Fruit fly (Drosophila melanogaster) whole organism, embryonic: ENCODE data around the gene Bx.
A peak's percentile ranks its signal among the peaks of the same experiment; 100 is the strongest.

Experiments
- CG10462 ChIP-seq: fragments of 200-800 bp; sonication (Bioruptor generic); optimal IDR thresholded peaks from 2 replicates; lab custom pipeline; 2016; ENCODE audit warnings: missing biosample characterization, missing genetic modification characterization
- CG13287 ChIP-seq: fragments of 200-800 bp; sonication (Bioruptor generic); IDR thresholded peaks from 2 replicates; pipeline ENCODE4 v1.3.6; 2022; ENCODE audit warnings: missing biosample characterization, missing genetic modification characterization; ENCODE audit not compliant: partially characterized antibody
- CG17385 ChIP-seq: fragments of 200-800 bp; sonication (Bioruptor generic); optimal IDR thresholded peaks from 3 replicates; lab custom pipeline; 2018; ENCODE audit warnings: missing biosample characterization, mild to moderate bottlenecking, missing genetic modification characterization
- CG1832 ChIP-seq: fragments of 200-800 bp; sonication (Bioruptor generic); optimal IDR thresholded peaks from 2 replicates; lab custom pipeline; 2017; ENCODE audit warnings: missing biosample characterization, mild to moderate bottlenecking, missing genetic modification characterization, inconsistent platforms
- CG18476 ChIP-seq: fragments of 200-800 bp; sonication (Bioruptor generic); optimal IDR thresholded peaks from 2 replicates; lab custom pipeline; 2016; ENCODE audit warnings: missing biosample characterization, mild to moderate bottlenecking, missing genetic modification characterization
- CG3995 ChIP-seq: fragments of 200-800 bp; sonication (Bioruptor generic); optimal IDR thresholded peaks from 3 replicates; lab custom pipeline; 2016; ENCODE audit warnings: missing biosample characterization, missing genetic modification characterization
- CG4360 ChIP-seq: fragments of 200-800 bp; sonication (Bioruptor generic); IDR thresholded peaks from 2 replicates; pipeline ENCODE4 v1.3.6; 2022; ENCODE audit warnings: missing biosample characterization, missing genetic modification characterization
- CG6791 ChIP-seq: fragments of 200-800 bp; sonication (Bioruptor generic); IDR thresholded peaks from 3 replicates; pipeline ENCODE4 v1.3.6; 2022; ENCODE audit warnings: missing biosample characterization, missing genetic modification characterization; ENCODE audit not compliant: partially characterized antibody
- CG9797 ChIP-seq: fragments of 200-800 bp; sonication (Bioruptor generic); optimal IDR thresholded peaks from 3 replicates; lab custom pipeline; 2018; ENCODE audit warnings: missing biosample characterization, mild to moderate bottlenecking, missing genetic modification characterization
- CoRest ChIP-seq: fragments of 200-800 bp; sonication (Bioruptor generic); optimal IDR thresholded peaks from 3 replicates; lab custom pipeline; 2018; ENCODE audit warnings: missing biosample characterization, mild to moderate bottlenecking, missing genetic modification characterization, moderate library complexity
- D19A ChIP-seq: fragments of 200-800 bp; optimal IDR thresholded peaks from 3 replicates; lab custom pipeline; 2019; ENCODE audit warnings: missing biosample characterization, mild to moderate bottlenecking, missing genetic modification characterization, moderate library complexity
- Fer1 ChIP-seq: fragments of 200-800 bp; sonication (Bioruptor generic); optimal IDR thresholded peaks from 2 replicates; lab custom pipeline; 2017; ENCODE audit warnings: missing biosample characterization, mild to moderate bottlenecking, missing genetic modification characterization
- HLH4C ChIP-seq: fragments of 200-800 bp; sonication (Bioruptor generic); IDR thresholded peaks from 3 replicates; pipeline ENCODE4 v1.3.6; 2022; ENCODE audit warnings: missing biosample characterization, missing genetic modification characterization; ENCODE audit not compliant: partially characterized antibody
- Lhr ChIP-seq: fragments of 200-800 bp; sonication (Bioruptor generic); optimal IDR thresholded peaks from 3 replicates; lab custom pipeline; 2017; ENCODE audit warnings: mild to moderate bottlenecking, missing biosample characterization, missing genetic modification reagents, missing genetic modification characterization
- Mad ChIP-seq: fragments of 200-800 bp; sonication (Bioruptor generic); optimal IDR thresholded peaks from 2 replicates; lab custom pipeline; 2016; ENCODE audit warnings: missing biosample characterization, missing genetic modification characterization
- Med ChIP-seq: fragments of 200-800 bp; sonication (Bioruptor generic); peaks from one replicate; lab custom pipeline; 2016; ENCODE audit warnings: missing biosample characterization, missing genetic modification characterization, mild to moderate bottlenecking, inconsistent platforms, moderate library complexity
- Neu2 ChIP-seq: fragments of 200-800 bp; sonication (Bioruptor generic); optimal IDR thresholded peaks from 3 replicates; lab custom pipeline; 2016; ENCODE audit warnings: missing biosample characterization, missing genetic modification characterization, borderline replicate concordance
- Nf-YC ChIP-seq: fragments of 200-800 bp; optimal IDR thresholded peaks from 3 replicates; lab custom pipeline; 2019; ENCODE audit warnings: missing biosample characterization, mild to moderate bottlenecking, missing genetic modification characterization, moderate library complexity
- Pdp1 ChIP-seq, 2 experiments: fragments of 200-800 bp; sonication (Bioruptor generic); optimal IDR thresholded peaks; 3 replicates each; lab custom pipeline; 2016; ENCODE audit warnings: missing biosample characterization in 2 of 2, missing genetic modification characterization in 2 of 2, mild to moderate bottlenecking in 1 of 2, moderate library complexity in 1 of 2
- Taf1 ChIP-seq: fragments of 200-800 bp; sonication (Bioruptor generic); IDR thresholded peaks from 2 replicates; pipeline ENCODE4 v1.3.6; 2022; ENCODE audit warnings: missing biosample characterization, missing genetic modification characterization
- Trl ChIP-seq, 3 experiments: fragments of >200 bp in 2 of 3; fragments of 200-800 bp in 1 of 3; sonication (Bioruptor generic) in 1 of 3; optimal IDR thresholded peaks; 2 replicates in 1 of 3; 3 replicates in 2 of 3; lab custom pipeline; 2016 to 2017; ENCODE audit warnings: missing biosample characterization in 1 of 3, missing genetic modification characterization in 1 of 3
- Xrp1 ChIP-seq: fragments of 200-800 bp; sonication (Bioruptor generic); IDR thresholded peaks from 2 replicates; pipeline ENCODE4 v1.3.6; 2022; ENCODE audit warnings: missing biosample characterization, missing genetic modification characterization
- abd-A ChIP-seq: fragments of 200-800 bp; sonication (Bioruptor generic); optimal IDR thresholded peaks from 3 replicates; lab custom pipeline; 2019; ENCODE audit warnings: missing biosample characterization, mild to moderate bottlenecking, missing genetic modification characterization, moderate library complexity
- bbx ChIP-seq: fragments of 200-800 bp; sonication (Bioruptor generic); IDR thresholded peaks from 2 replicates; pipeline ENCODE4 v1.3.6; 2022; ENCODE audit warnings: missing biosample characterization, missing genetic modification characterization; ENCODE audit not compliant: partially characterized antibody
- chinmo ChIP-seq: fragments of 200-800 bp; sonication (Bioruptor generic); IDR thresholded peaks from 4 replicates; pipeline ENCODE4 v1.3.6; 2022; ENCODE audit warnings: missing biosample characterization, missing genetic modification characterization; ENCODE audit not compliant: partially characterized antibody
- ci ChIP-seq: fragments of 200-800 bp; sonication (Bioruptor generic); IDR thresholded peaks from 3 replicates; pipeline ENCODE4 v1.3.6; 2022; ENCODE audit warnings: missing biosample characterization, missing genetic modification characterization
- crol ChIP-seq: fragments of 200-800 bp; sonication (Bioruptor generic); IDR thresholded peaks from 2 replicates; pipeline ENCODE4 v1.3.6; 2022; ENCODE audit warnings: missing biosample characterization, missing genetic modification characterization
- dimm ChIP-seq: fragments of 200-800 bp; sonication (Bioruptor generic); IDR thresholded peaks from 2 replicates; pipeline ENCODE4 v1.3.6; 2022; ENCODE audit warnings: missing biosample characterization, missing genetic modification characterization
- gce ChIP-seq: fragments of 200-800 bp; sonication (Bioruptor generic); IDR thresholded peaks from 3 replicates; pipeline ENCODE4 v1.3.6; 2022; ENCODE audit warnings: missing biosample characterization, missing genetic modification characterization
- gem ChIP-seq: fragments of 200-800 bp; sonication (Bioruptor generic); optimal IDR thresholded peaks from 2 replicates; lab custom pipeline; 2019; ENCODE audit warnings: missing biosample characterization, mild to moderate bottlenecking, missing genetic modification characterization, moderate library complexity
- grau ChIP-seq: fragments of 200-800 bp; optimal IDR thresholded peaks from 3 replicates; lab custom pipeline; 2019; ENCODE audit warnings: missing biosample characterization, mild to moderate bottlenecking, missing genetic modification characterization, moderate library complexity
- inv ChIP-seq: fragments of 200-800 bp; sonication (Bioruptor generic); IDR thresholded peaks from 2 replicates; pipeline ENCODE4 v1.3.6; 2022; ENCODE audit warnings: missing biosample characterization, missing genetic modification characterization; ENCODE audit not compliant: partially characterized antibody
- kah ChIP-seq: fragments of 200-800 bp; sonication (Bioruptor generic); optimal IDR thresholded peaks from 2 replicates; lab custom pipeline; 2018; ENCODE audit warnings: missing biosample characterization, mild to moderate bottlenecking, missing genetic modification characterization
- luna ChIP-seq: fragments of 200-800 bp; sonication (Bioruptor generic); optimal IDR thresholded peaks from 2 replicates; lab custom pipeline; 2016; ENCODE audit warnings: missing biosample characterization, missing genetic modification characterization
- mirr ChIP-seq: fragments of 200-800 bp; sonication (Bioruptor generic); optimal IDR thresholded peaks from 3 replicates; lab custom pipeline; 2018; ENCODE audit warnings: missing biosample characterization, mild to moderate bottlenecking, missing genetic modification characterization
- nerfin-1 ChIP-seq: fragments of 200-800 bp; sonication (Bioruptor generic); optimal IDR thresholded peaks from 3 replicates; lab custom pipeline; 2019; ENCODE audit warnings: missing biosample characterization, mild to moderate bottlenecking, missing genetic modification characterization, moderate library complexity
- onecut ChIP-seq: fragments of 200-800 bp; sonication (Bioruptor generic); IDR thresholded peaks from 2 replicates; pipeline ENCODE4 v1.3.6; 2022; ENCODE audit warnings: missing biosample characterization, missing genetic modification characterization
- pros ChIP-seq: fragments of 200-800 bp; sonication (Bioruptor generic); optimal IDR thresholded peaks from 3 replicates; lab custom pipeline; 2019; ENCODE audit warnings: missing biosample characterization, mild to moderate bottlenecking, missing genetic modification characterization, moderate library complexity
- psq ChIP-seq: fragments of 200-800 bp; sonication (Bioruptor generic); optimal IDR thresholded peaks from 2 replicates; lab custom pipeline; 2017; ENCODE audit warnings: missing biosample characterization, missing genetic modification characterization
- sens ChIP-seq: fragments of 200-800 bp; sonication (Bioruptor generic); peaks from one replicate; lab custom pipeline; 2016; ENCODE audit warnings: missing biosample characterization, missing genetic modification characterization
- seq ChIP-seq: fragments of 200-800 bp; sonication (Bioruptor generic); IDR thresholded peaks from 2 replicates; pipeline ENCODE4 v1.3.6; 2022; ENCODE audit warnings: missing biosample characterization, missing genetic modification characterization
- slp2 ChIP-seq: fragments of 200-800 bp; sonication (Bioruptor generic); optimal IDR thresholded peaks from 2 replicates; lab custom pipeline; 2016; ENCODE audit warnings: missing biosample characterization, missing genetic modification characterization
- sob ChIP-seq: fragments of 200-800 bp; sonication (Bioruptor generic); IDR thresholded peaks from 2 replicates; pipeline ENCODE4 v1.3.6; 2022; ENCODE audit warnings: missing biosample characterization, missing genetic modification characterization
- tna ChIP-seq: fragments of 200-800 bp; sonication (Bioruptor generic); IDR thresholded peaks from 2 replicates; pipeline ENCODE4 v1.3.6; 2022; ENCODE audit warnings: missing biosample characterization, missing genetic modification characterization; ENCODE audit not compliant: partially characterized antibody
- unc-4 ChIP-seq: fragments of 200-800 bp; sonication (Bioruptor generic); IDR thresholded peaks from 2 replicates; pipeline ENCODE4 v1.3.6; 2022; ENCODE audit warnings: missing biosample characterization, missing genetic modification characterization; ENCODE audit not compliant: partially characterized antibody
- yki ChIP-seq: fragments of >200 bp; optimal IDR thresholded peaks from 3 replicates; lab custom pipeline; 2018

The Bx gene

DNA sequence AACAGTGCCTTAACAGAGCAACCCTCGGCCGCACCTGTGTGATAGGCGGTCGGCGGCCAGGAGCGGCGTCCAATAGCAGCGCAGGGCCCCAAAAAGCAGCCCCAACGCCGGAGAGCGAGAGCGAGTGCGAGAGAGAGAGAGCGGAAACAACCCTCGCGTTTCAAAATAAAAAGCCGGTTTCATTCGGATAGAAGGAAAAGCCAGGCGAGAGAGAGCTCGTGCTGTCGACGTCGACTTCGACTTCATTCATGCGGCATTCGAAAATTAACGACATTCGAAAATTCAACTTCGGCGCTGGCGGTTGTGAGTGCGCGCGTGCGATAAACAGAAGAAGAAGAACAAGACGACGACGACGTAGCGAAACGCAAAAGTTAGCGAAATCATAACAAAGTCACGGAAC is 19.2 kb downstream of the Bx start (continued):
- TF ChIP-seq Nf-YC (tag; lab: Kevin White, UChicago) (peak; percentile 96), abd-A (tag; lab: Kevin White, UChicago) (peak; percentile 55), slp2 (no peak), Med (GFP tag; lab: Kevin White, UChicago) (peak; percentile 76), CG17385 (GFP tag; lab: Kevin White, UChicago) (peak; percentile 88), seq (GFP tag; lab: Robert Waterston, UW) (peak; percentile 33; the same call in 1 of the 2 replicates), Neu2 (GFP tag; lab: Kevin White, UChicago) (no peak), pros (GFP tag; lab: Kevin White, UChicago) (peak; percentile 71), chinmo (GFP tag; lab: Robert Waterston, UW) (peak; percentile 76; the same call in 1 of the 4 replicates), CG1832 (GFP tag; lab: Kevin White, UChicago) (peak; percentile 45), unc-4 (0 out of 2 replicates have a peak, but pooled peaks have one; percentile 32), tna (GFP tag; lab: Robert Waterston, UW) (0 out of 2 replicates have a peak, but pooled peaks have one; percentile 22), CG6791 (GFP tag; lab: Robert Waterston, UW) (0 out of 3 replicates have a peak, but pooled peaks have one; percentile 9), mirr (GFP tag; lab: Kevin White, UChicago) (peak; percentile 1), inv (GFP tag; lab: Robert Waterston, UW) (peak; percentile 14; the same call in 1 of the 2 replicates), onecut (GFP tag; lab: Robert Waterston, UW) (no peak), gem (tag; lab: Kevin White, UChicago) (peak; percentile 13), nerfin-1 (peak; percentile 23), Trl (optimal IDR thresholded peaks at IDR 0.05; lab: Kevin White, UChicago) (peak; percentile 80 to 91), Trl (GFP tag; optimal IDR thresholded peaks at IDR 0.05; lab: Kevin White, UChicago) (peak; percentile 7), CG9797 (GFP tag; lab: Kevin White, UChicago) (no peak), gce (GFP tag; lab: Robert Waterston, UW) (0 out of 3 replicates have a peak, but pooled peaks have one; percentile 10), bbx (GFP tag; lab: Robert Waterston, UW) (0 out of 2 replicates have a peak, but pooled peaks have one; percentile 20), CG13287 (GFP tag; lab: Robert Waterston, UW) (peak; percentile 29; the same call in 1 of the 2 replicates), ci (peak; percentile 30; the same call in 1 of the 3 replicates), D19A (tag; lab: Kevin White, UChicago) (no peak), luna (GFP tag; lab: Kevin White, UChicago) (no peak), Fer1 (GFP tag; lab: Kevin White, UChicago) (peak; percentile 37), CG18476 (no peak), yki (lab: Kevin White, UChicago) (peak; percentile 73), kah (peak; percentile 24)

DNA sequence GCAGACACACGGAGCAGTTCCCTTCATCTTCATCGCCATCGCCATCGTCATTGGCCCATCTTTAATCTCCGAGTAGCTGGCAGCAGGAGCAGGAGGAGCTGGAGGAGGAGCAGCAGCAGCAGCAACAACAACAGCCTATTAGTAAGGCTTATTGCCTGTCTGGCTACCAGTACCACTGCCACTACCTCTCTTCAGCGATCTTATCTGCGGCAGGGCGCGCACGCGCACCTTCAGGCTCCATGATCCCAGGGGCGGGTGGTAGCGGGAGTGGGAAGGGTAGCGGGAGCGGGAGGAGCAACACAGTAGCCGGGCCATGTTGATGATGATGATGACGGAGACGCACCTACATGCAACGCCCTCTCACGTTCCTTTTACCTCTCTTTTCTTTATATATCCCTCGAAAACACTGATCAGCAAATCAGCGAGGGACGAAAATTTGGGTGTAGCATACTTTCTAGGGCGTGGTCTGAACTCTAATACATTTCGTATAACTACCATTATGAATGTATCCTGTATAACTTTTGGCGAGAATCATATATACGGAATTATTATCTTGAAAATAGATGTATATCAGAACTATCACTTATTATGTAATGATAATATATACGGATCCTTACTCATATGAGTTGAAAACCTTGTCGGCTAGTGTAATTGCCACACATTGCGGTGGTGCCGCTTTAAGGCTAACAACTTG is 22.0 kb downstream of the Bx start:
- TF ChIP-seq Xrp1: no peak
- TF ChIP-seq CG10462: no peak
- TF ChIP-seq CoRest (tag; lab: Kevin White, UChicago): no peak
- TF ChIP-seq CG3995 (GFP tag; lab: Kevin White, UChicago): no peak
- no peak for TF ChIP-seq Mad
- TF ChIP-seq sens (GFP tag; lab: Kevin White, UChicago): peak; percentile 7
- TF ChIP-seq dimm (GFP tag; lab: Robert Waterston, UW): no peak
- peak; percentile 55; the same call in 1 of the 2 replicates for TF ChIP-seq CG4360
- no peak for TF ChIP-seq psq (GFP tag; lab: Kevin White, UChicago)
- 0 out of 2 replicates have a peak, but pooled peaks have one; percentile 33 for TF ChIP-seq crol
- no peak for TF ChIP-seq HLH4C
- peak in 1 of 2 experiments; percentile 6 for TF ChIP-seq Pdp1 (GFP tag; optimal IDR thresholded peaks at IDR 0.05; lab: Kevin White, UChicago)
- no peak for TF ChIP-seq sob (GFP tag; lab: Robert Waterston, UW)
- TF ChIP-seq Lhr (GFP tag; lab: Kevin White, UChicago): no peak
- no peak for TF ChIP-seq abd-A (tag; lab: Kevin White, UChicago)
- TF ChIP-seq Taf1 (GFP tag; lab: Robert Waterston, UW): no peak
- TF ChIP-seq grau (tag; lab: Kevin White, UChicago): no peak
- no peak for TF ChIP-seq onecut (GFP tag; lab: Robert Waterston, UW)
- TF ChIP-seq, all 482 proteins: peak for 4
